Worm (Caenorhabditis elegans) whole organism, L2 larva: ENCODE data around the gene F49C12.1.

Source experiments
- F13H6.1 ChIP-seq: sonication (generic microtip); optimal IDR thresholded peaks from 2 replicates; lab custom pipeline; 2016; ENCODE audit warnings: missing genetic modification characterization, missing compliant biosample characterization
- blmp-1 ChIP-seq: sonication (generic microtip); optimal IDR thresholded peaks from 2 replicates; lab custom pipeline; 2017; ENCODE audit warnings: missing genetic modification characterization, mild to moderate bottlenecking, missing compliant biosample characterization, antibody characterized with exemption, moderate library complexity; ENCODE audit not compliant: insufficient read depth
- ceh-16 ChIP-seq: fragments of 150-350 bp; optimal IDR thresholded peaks from 2 replicates; lab custom pipeline; 2014; ENCODE audit warnings: missing biosample characterization, missing genetic modification characterization
- elt-3 ChIP-seq: sonication (generic microtip); optimal IDR thresholded peaks from 2 replicates; lab custom pipeline; 2017; ENCODE audit warnings: missing biosample characterization, missing genetic modification characterization
- lin-39 ChIP-seq: fragments of 150-350 bp; optimal IDR thresholded peaks from 2 replicates; lab custom pipeline; 2014; ENCODE audit warnings: missing biosample characterization, missing genetic modification reagents, missing genetic modification characterization
- ztf-4 ChIP-seq: fragments of 150-350 bp; optimal IDR thresholded peaks from 2 replicates; lab custom pipeline; 2014; ENCODE audit warnings: missing biosample characterization, missing genetic modification characterization

DNA sequence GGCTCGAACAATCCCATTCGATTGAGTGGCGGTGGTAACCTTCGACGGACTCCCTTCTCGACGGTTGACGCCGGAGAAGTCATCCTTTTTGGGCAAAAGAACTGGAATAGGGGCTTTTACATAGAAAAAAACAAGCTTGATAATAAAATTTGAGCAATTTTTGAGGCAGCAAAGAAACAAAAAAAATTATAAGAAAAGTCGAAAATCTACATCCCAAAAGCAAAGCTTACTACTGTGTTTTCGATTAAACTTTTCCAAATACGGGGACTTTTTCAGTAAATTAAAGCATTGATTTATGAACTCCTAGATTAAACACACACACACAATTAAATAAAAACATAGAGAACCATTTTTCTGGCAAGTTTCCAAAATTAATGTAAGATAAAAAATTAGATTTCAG lies 40.1 kb downstream of the F49C12.1 start, which contains the start of gene Y11D7A.9:
- TF ChIP-seq ztf-4 (tag; lab: Kevin White, UChicago) (no peak), blmp-1 (tag; lab: Kevin White, UChicago) (no peak), ceh-16 (tag; lab: Kevin White, UChicago) (no peak), F13H6.1 (tag; lab: Kevin White, UChicago) (no peak), elt-3 (tag; lab: Kevin White, UChicago) (no peak), lin-39 (tag; lab: Kevin White, UChicago) (no peak)
